Worm (Caenorhabditis elegans): ENCODE results near the gene DH11.5.

The DH11.5 gene

DNA sequence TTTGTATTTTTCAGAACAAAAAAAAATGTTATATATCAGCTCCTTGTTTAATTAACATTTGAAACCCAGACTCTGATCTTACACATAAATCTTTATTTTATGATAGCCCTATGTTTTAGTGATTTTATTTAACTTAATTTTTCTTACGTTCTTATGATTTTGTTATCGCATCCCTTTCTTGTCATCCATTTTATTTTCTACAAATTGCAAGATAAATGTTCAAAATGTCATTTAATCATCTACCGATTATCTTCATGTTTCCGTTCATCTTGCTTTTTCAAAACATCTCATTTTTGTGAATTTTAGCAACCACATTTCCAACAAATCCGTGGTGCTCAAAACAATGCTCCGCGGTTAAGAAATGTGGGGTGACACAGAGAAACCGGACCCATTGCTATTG is at the start of gene DH11.5:
Gene DH11.5, plus strand, starts transcription at position 301 of the 400 bp plus-strand sequence.
- no peak for TF ChIP-seq pha-4 (tag; optimal IDR thresholded peaks at IDR 0.05)
- no peak for TF ChIP-seq pax-1 (tag; optimal IDR thresholded peaks at IDR 0.05)
- TF ChIP-seq tbx-2 (tag; optimal IDR thresholded peaks at IDR 0.05), result no peak
- TF ChIP-seq dmd-4 (tag; optimal IDR thresholded peaks at IDR 0.05; ENCODE audit: borderline replicate concordance), result no peak
- no peak for TF ChIP-seq ztf-16 (tag; optimal IDR thresholded peaks at IDR 0.05)
- no peak for TF ChIP-seq ceh-30 (tag; optimal IDR thresholded peaks at IDR 0.05)
- TF ChIP-seq ceh-24 (tag; optimal IDR thresholded peaks at IDR 0.05), result no peak
- TF ChIP-seq nfya-1 (tag; optimal IDR thresholded peaks at IDR 0.05), result no peak
- TF ChIP-seq elt-2 (tag; optimal IDR thresholded peaks at IDR 0.05), result no peak
- no peak for TF ChIP-seq ceh-9 (tag; optimal IDR thresholded peaks at IDR 0.05)
- no peak for TF ChIP-seq hlh-8 (tag; optimal IDR thresholded peaks at IDR 0.05)
- TF ChIP-seq hlh-15 (tag; optimal IDR thresholded peaks at IDR 0.05), result no peak
- TF ChIP-seq K09A11.1 (tag; optimal IDR thresholded peaks at IDR 0.05; ENCODE audit: insufficient read depth), result no peak
- no peak for TF ChIP-seq ceh-18 (tag; optimal IDR thresholded peaks at IDR 0.05)

DNA sequence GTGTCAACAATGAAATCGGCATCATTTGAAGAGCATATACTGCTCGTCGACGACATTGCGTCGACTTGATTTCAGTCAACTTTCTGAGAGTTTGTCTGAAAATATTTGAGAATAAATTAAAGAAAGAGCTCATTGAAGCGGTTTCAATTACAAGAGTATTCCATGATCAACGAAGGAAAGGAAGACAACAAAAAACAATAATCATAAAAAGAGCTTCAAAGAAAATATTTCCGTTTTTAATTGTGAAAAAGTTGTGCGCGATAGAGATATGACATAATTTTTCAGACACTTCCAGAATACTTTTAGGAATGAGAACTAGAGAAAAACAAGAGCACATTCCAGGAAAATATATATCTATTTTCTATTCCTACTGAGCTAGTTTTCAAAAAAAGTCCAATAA is 47.8 kb upstream of the DH11.5 start, which contains the start of gene spv-1:
Gene spv-1, minus strand, starts transcription at position 101 of the 400 bp plus-strand sequence.
- TF ChIP-seq ceh-24 (tag; optimal IDR thresholded peaks at IDR 0.05), result no peak
- TF ChIP-seq hlh-6 (tag; optimal IDR thresholded peaks at IDR 0.05), result no peak
- no peak for TF ChIP-seq mec-3 (tag; optimal IDR thresholded peaks at IDR 0.05; ENCODE audit: borderline replicate concordance)
- no peak for TF ChIP-seq sdc-2 (tag; optimal IDR thresholded peaks at IDR 0.05)
- TF ChIP-seq rnt-1 (tag; optimal IDR thresholded peaks at IDR 0.05), result no peak
- no peak for TF ChIP-seq unc-86 (tag; optimal IDR thresholded peaks at IDR 0.05)
- TF ChIP-seq pqm-1 (tag; optimal IDR thresholded peaks at IDR 0.05), result no peak
- no peak for TF ChIP-seq ceh-18 (tag; optimal IDR thresholded peaks at IDR 0.05)
- no peak for TF ChIP-seq ceh-19 (GFP tag; optimal IDR thresholded peaks at IDR 0.05)
- no peak for TF ChIP-seq unc-55 (GFP tag; optimal IDR thresholded peaks at IDR 0.05)
- TF ChIP-seq C08G9.2 (tag; optimal IDR thresholded peaks at IDR 0.05), result no peak
- TF ChIP-seq ttx-3 (tag; optimal IDR thresholded peaks at IDR 0.05), result no peak
- no peak for TF ChIP-seq ahr-1 (tag; optimal IDR thresholded peaks at IDR 0.05)

ce11 chrII:7930671-7931070 is 45.7 kb upstream of the DH11.5 start:
- TF ChIP-seq hlh-15 (tag; optimal IDR thresholded peaks at IDR 0.05) (no peak), ceh-2 (tag; optimal IDR thresholded peaks at IDR 0.05) (no peak)

ce11 chrII:7935622-7936021 is 40.8 kb upstream of the DH11.5 start:
- TF ChIP-seq unc-55 (GFP tag; optimal IDR thresholded peaks at IDR 0.05) (peak; percentile 37), lin-11 (tag; optimal IDR thresholded peaks at IDR 0.05) (no peak)

- TF ChIP-seq pqm-1 (tag; optimal IDR thresholded peaks at IDR 0.05) (no peak), lim-6 (tag; optimal IDR thresholded peaks at IDR 0.05) (no peak), ceh-34 (tag; optimal IDR thresholded peaks at IDR 0.05) (no peak), syd-9 (tag; optimal IDR thresholded peaks at IDR 0.05) (no peak), hlh-13 (GFP tag; optimal IDR thresholded peaks at IDR 0.05) (no peak), tbx-7 (tag; optimal IDR thresholded peaks at IDR 0.05) (no peak), che-1 (tag; optimal IDR thresholded peaks at IDR 0.05) (no peak), pax-1 (tag; optimal IDR thresholded peaks at IDR 0.05) (no peak), pros-1 (tag; optimal IDR thresholded peaks at IDR 0.05) (no peak), ceh-19 (GFP tag; optimal IDR thresholded peaks at IDR 0.05) (no peak)
These were observed 38.3 kb upstream of the DH11.5 start, which contains the start of gene ZK669.2 for ce11 chrII:7938078-7938477. TSS of gene ZK669.2 (minus strand) at chrII:7938178.

- TF ChIP-seq dve-1 (tag; optimal IDR thresholded peaks at IDR 0.05), result no peak
- TF ChIP-seq lin-11 (tag; optimal IDR thresholded peaks at IDR 0.05), result no peak
- no peak for TF ChIP-seq ceh-31 (tag; optimal IDR thresholded peaks at IDR 0.05)
- no peak for TF ChIP-seq sdc-2 (tag; optimal IDR thresholded peaks at IDR 0.05)
- no peak for TF ChIP-seq ahr-1 (tag; optimal IDR thresholded peaks at IDR 0.05)
- TF ChIP-seq eyg-1 (tag; optimal IDR thresholded peaks at IDR 0.05), result no peak
- no peak for TF ChIP-seq che-1 (tag; optimal IDR thresholded peaks at IDR 0.05)
- no peak for TF ChIP-seq fkh-6 (tag; optimal IDR thresholded peaks at IDR 0.05)
- no peak for TF ChIP-seq fax-1 (tag; optimal IDR thresholded peaks at IDR 0.05)
- TF ChIP-seq rnt-1 (tag; optimal IDR thresholded peaks at IDR 0.05), result no peak
- no peak for TF ChIP-seq madf-2 (tag; optimal IDR thresholded peaks at IDR 0.05)
- no peak for TF ChIP-seq T23F11.4 (GFP tag; optimal IDR thresholded peaks at IDR 0.05)
- TF ChIP-seq pat-9 (tag; optimal IDR thresholded peaks at IDR 0.05), result no peak
These were observed 35.6 kb upstream of the DH11.5 start, which contains the start of gene ZK669.3 for ce11 chrII:7940848-7941247. TSS of gene ZK669.3 (plus strand) at chrII:7941148.

Data from whole organism, late embryonic.